Worm (Caenorhabditis elegans): ENCODE results near the gene F23B12.4.

The F23B12.4 gene

DNA sequence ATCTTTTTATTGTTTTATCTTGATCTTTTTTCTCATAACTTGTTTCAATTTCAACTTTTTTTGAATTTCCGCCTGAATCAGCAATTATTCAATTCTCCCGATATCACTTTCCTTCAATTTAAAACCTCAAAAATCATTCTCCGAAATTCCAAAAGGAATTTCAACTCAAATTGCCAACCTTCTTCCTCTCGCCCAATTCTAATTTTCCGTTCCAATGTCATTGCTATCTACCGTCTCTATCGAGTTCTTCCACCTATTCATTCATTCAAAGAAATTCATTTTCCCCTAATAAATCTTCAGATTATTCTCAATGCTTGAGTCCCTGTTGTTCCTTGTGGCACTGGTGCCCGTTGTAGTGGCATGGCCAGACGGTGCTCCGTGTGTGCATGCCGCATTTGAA, at the start of gene F23B12.4:
TSS of gene F23B12.4 (plus strand) at position 301 of the 400 bp plus-strand sequence.
- no peak for TF ChIP-seq rcor-1 (GFP tag; IDR thresholded peaks at IDR 0.05)
- no peak for TF ChIP-seq ceh-79 (tag; optimal IDR thresholded peaks at IDR 0.05)
- no peak for TF ChIP-seq tbx-9 (tag; optimal IDR thresholded peaks at IDR 0.05; ENCODE audit: borderline replicate concordance)
- TF ChIP-seq Y53F4B.3 (GFP tag; IDR thresholded peaks at IDR 0.05): no peak
- no peak for TF ChIP-seq C17E4.6 (GFP tag; IDR thresholded peaks at IDR 0.05)

DNA sequence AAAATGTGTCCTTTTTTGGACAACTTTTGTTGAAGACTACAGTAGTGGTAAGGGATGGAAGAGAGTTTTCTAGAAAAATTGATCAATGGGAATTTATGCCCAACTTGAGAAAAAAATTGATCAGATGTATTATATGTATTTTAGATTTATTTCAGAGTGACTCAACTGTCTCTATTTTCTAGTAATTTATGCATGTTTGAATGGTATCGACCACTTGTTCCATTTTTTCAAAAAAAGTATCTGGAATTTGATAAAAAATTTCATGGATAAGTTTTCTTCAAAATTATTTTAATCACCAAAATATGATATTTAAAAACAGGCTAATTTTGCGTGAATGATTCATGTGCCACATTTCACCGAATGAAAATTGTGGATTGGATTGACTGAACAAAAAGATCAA, 49.1 kb upstream of the F23B12.4 start, which contains the start of gene C15H11.10:
TSS of gene C15H11.10 (plus strand) at position 301 of the 400 bp plus-strand sequence.
- no peak for TF ChIP-seq F57A8.1 (GFP tag; optimal IDR thresholded peaks at IDR 0.05)
- no peak for TF ChIP-seq mes-4 (tag; optimal IDR thresholded peaks at IDR 0.05)
- no peak for TF ChIP-seq ceh-58 (GFP tag; IDR thresholded peaks at IDR 0.05)
- no peak for TF ChIP-seq let-607 (tag; optimal IDR thresholded peaks at IDR 0.05)
- no peak for TF ChIP-seq ztf-26 (tag; optimal IDR thresholded peaks at IDR 0.05)
- no peak for TF ChIP-seq atf-7 (tag; optimal IDR thresholded peaks at IDR 0.05)
- TF ChIP-seq unc-62 (GFP tag; optimal IDR thresholded peaks at IDR 0.05): no peak
- TF ChIP-seq rpc-1 (optimal IDR thresholded peaks at IDR 0.05): no peak
- no peak for TF ChIP-seq rpc-1 (tag; optimal IDR thresholded peaks at IDR 0.05)
- no peak for TF ChIP-seq F33H1.4 (GFP tag; IDR thresholded peaks at IDR 0.05)
- no peak for TF ChIP-seq K11D2.4 (GFP tag; IDR thresholded peaks at IDR 0.05)
- no peak for TF ChIP-seq attf-5 (GFP tag; optimal IDR thresholded peaks at IDR 0.05)
- no peak for TF ChIP-seq efl-1 (GFP tag; optimal IDR thresholded peaks at IDR 0.05)
- no peak for TF ChIP-seq ztf-6 (GFP tag; IDR thresholded peaks at IDR 0.05)

DNA sequence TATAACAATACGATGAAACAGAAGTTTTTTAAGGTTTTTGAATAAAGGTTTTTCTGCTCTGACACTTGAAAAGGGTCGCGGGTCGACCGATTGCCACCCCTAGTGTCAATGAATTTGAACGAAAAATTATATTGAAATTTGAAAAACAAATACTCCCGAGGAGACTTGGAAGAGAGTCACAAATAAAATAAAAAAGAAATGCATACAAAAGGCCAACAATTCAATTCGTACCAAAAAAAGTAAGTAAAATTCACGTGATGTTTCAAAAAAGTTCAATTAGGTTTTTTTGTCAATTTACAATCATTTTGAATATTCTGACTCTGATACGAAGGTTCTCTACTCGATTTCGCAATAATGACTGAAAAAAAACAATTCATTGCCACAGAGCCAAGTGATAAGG, 47.4 kb upstream of the F23B12.4 start, which contains the start of gene C15H11.1:
TSS of gene C15H11.1 (plus strand) at position 301 of the 400 bp plus-strand sequence.
- TF ChIP-seq F49E8.2 (tag; optimal IDR thresholded peaks at IDR 0.05; ENCODE audit: insufficient read depth) (no peak), B0035.1 (tag; optimal IDR thresholded peaks at IDR 0.05) (no peak), dox-1 (GFP tag; IDR thresholded peaks at IDR 0.05) (no peak), egrh-3 (GFP tag; IDR thresholded peaks at IDR 0.05) (no peak), ZK185.1 (tag; optimal IDR thresholded peaks at IDR 0.05; ENCODE audit: poor library complexity, severe bottlenecking) (no peak), lin-35 (GFP tag; optimal IDR thresholded peaks at IDR 0.05) (no peak), ceh-27 (GFP tag; optimal IDR thresholded peaks at IDR 0.05) (no peak), Y56A3A.18 (GFP tag; IDR thresholded peaks at IDR 0.05) (no peak), let-526 (GFP tag; IDR thresholded peaks at IDR 0.05) (no peak), him-1 (tag; optimal IDR thresholded peaks at IDR 0.05) (no peak)

DNA sequence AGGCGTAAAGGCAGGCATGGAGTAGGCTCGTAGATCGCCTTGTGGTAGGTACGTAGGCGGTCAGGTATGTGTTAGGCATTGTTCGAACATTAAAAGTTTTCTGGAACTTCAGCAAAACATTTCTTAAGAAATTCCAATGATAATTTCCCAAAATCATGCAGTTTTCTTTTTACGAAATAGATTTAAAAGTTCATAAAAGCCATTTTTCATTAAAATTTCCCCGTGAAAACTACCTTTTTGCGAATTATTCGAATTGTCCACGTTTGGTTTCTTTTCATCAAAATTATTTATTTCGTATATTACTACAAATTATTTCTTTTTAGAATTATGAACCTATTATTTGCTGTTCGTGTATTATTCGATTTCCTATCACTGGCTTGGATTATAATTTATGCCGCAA, 46.2 kb upstream of the F23B12.4 start, which contains the start of gene C15H11.13:
TSS of gene C15H11.13 (plus strand) at position 301 of the 400 bp plus-strand sequence.
- TF ChIP-seq chd-7 (tag; optimal IDR thresholded peaks at IDR 0.05): no peak
- TF ChIP-seq zfh-2 (GFP tag; conservative IDR thresholded peaks at IDR 0.05): no peak
- TF ChIP-seq F33H1.4 (GFP tag; IDR thresholded peaks at IDR 0.05): no peak
- TF ChIP-seq bed-1 (GFP tag; IDR thresholded peaks at IDR 0.05): no peak
- TF ChIP-seq hmg-1.2 (GFP tag; IDR thresholded peaks at IDR 0.05): no peak
- no peak for TF ChIP-seq let-607 (tag; optimal IDR thresholded peaks at IDR 0.05)
- no peak for TF ChIP-seq ZK185.1 (tag; optimal IDR thresholded peaks at IDR 0.05; ENCODE audit: poor library complexity, severe bottlenecking)
- no peak for TF ChIP-seq madf-8 (GFP tag; conservative IDR thresholded peaks at IDR 0.05)
- TF ChIP-seq dox-1 (GFP tag; IDR thresholded peaks at IDR 0.05): no peak
- TF ChIP-seq nfya-2 (GFP tag; IDR thresholded peaks at IDR 0.05): no peak

Measured in whole organism, young adult.